Fruit fly (Drosophila melanogaster): Measurements from ENCODE around the gene CG31463.

- TF ChIP-seq gl (tag; optimal IDR thresholded peaks at IDR 0.05), result no peak
- TF ChIP-seq CG14655 (GFP tag; optimal IDR thresholded peaks at IDR 0.05), result no peak
- TF ChIP-seq CG32121 (GFP tag; IDR thresholded peaks at IDR 0.05), result no peak
Observed at dm6 chr3R:8317215-8317614, 25.1 kb downstream of the CG31463 start, which contains the start of gene Ctr1B.
